Worm (Caenorhabditis elegans) whole organism, midembryonic: ENCODE data around the gene F22F4.4.

ENCODE experiments used
- T22C8.4 ChIP-seq: fragments of 200-800 bp; sonication (Bioruptor generic); IDR thresholded peaks from 2 replicates; pipeline ENCODE4 v1.3.6; 2022; ENCODE audit warnings: missing genetic modification characterization, missing compliant biosample characterization
- cog-1 ChIP-seq: sonication (generic microtip); optimal IDR thresholded peaks from 2 replicates; lab custom pipeline; 2016; ENCODE audit warnings: missing genetic modification characterization, missing compliant biosample characterization
- flt-1 ChIP-seq: fragments of 200-800 bp; sonication (Bioruptor generic); IDR thresholded peaks from 2 replicates; pipeline ENCODE4 v1.3.6; 2022; ENCODE audit warnings: missing genetic modification characterization, missing compliant biosample characterization
- klf-2 ChIP-seq: fragments of 200-800 bp; sonication (Bioruptor generic); conservative IDR thresholded peaks from 2 replicates; pipeline ENCODE4 v1.3.6; 2022; ENCODE audit warnings: missing genetic modification reagents, missing genetic modification characterization, missing compliant biosample characterization
- med-1 ChIP-seq: sonication (generic microtip); optimal IDR thresholded peaks from 2 replicates; lab custom pipeline; 2017; ENCODE audit warnings: missing genetic modification characterization, mild to moderate bottlenecking, missing compliant biosample characterization, antibody characterized with exemption, missing genetic modification reagents; ENCODE audit not compliant: insufficient read depth
- ref-1 ChIP-seq: fragments of 200-800 bp; sonication (Bioruptor generic); conservative IDR thresholded peaks from 2 replicates; pipeline ENCODE4 v1.3.6; 2022; ENCODE audit warnings: missing genetic modification reagents, missing genetic modification characterization, missing compliant biosample characterization
- tab-1 ChIP-seq: fragments of 200-800 bp; sonication (Bioruptor generic); IDR thresholded peaks from 2 replicates; pipeline ENCODE4 v1.3.6; 2022; ENCODE audit warnings: missing genetic modification characterization, missing compliant biosample characterization
- ztf-23 ChIP-seq: fragments of 200-800 bp; sonication (Bioruptor generic); IDR thresholded peaks from 2 replicates; pipeline ENCODE4 v1.3.6; 2022; ENCODE audit warnings: missing genetic modification reagents, missing genetic modification characterization, missing compliant biosample characterization
- ztf-29 ChIP-seq: fragments of 200-800 bp; sonication (Bioruptor generic); IDR thresholded peaks from 2 replicates; pipeline ENCODE4 v1.3.6; 2022; ENCODE audit warnings: missing genetic modification reagents, missing genetic modification characterization, missing compliant biosample characterization

The F22F4.4 gene

DNA sequence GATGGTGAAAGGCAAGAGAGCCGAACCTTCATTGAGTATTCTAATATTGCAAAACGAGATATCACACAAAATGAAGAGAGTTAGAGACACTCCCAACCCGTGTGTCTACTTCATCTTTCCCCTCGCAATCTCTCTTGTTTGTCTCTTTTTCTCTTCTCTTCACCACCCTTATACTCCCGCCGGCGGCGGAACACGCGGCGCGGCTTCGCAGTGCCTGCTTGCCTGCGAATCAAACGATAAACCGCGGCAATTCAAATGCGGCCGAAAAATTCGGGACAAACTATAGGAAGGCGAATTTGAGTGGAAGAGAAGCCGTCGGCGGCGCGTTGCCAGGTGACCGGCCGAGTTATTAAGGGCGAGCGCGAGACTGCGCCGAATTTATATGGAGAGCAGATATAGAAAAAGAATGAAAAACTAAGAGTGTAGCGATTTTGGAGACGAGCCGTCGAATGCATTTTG is 16.7 kb downstream of the F22F4.4 start, which contains the start of gene klp-13:
Gene klp-13, plus strand, starts transcription at position 409 of the 459 bp plus-strand sequence.
- TF ChIP-seq med-1 (GFP tag; lab: Kevin White, UChicago) (no peak), ref-1 (GFP tag; lab: Robert Waterston, UW) (0 out of 2 replicates have a peak, but pooled peaks have one; percentile 9), flt-1 (GFP tag; lab: Robert Waterston, UW) (peak; percentile 41; the same call in 1 of the 2 replicates), ztf-23 (peak; percentile 54; the same call in 1 of the 2 replicates), ztf-29 (GFP tag; lab: Robert Waterston, UW) (peak; percentile 62; the same call in 1 of the 2 replicates), cog-1 (tag; lab: Kevin White, UChicago) (peak; percentile 91), klf-2 (GFP tag; lab: Robert Waterston, UW) (no peak)

DNA sequence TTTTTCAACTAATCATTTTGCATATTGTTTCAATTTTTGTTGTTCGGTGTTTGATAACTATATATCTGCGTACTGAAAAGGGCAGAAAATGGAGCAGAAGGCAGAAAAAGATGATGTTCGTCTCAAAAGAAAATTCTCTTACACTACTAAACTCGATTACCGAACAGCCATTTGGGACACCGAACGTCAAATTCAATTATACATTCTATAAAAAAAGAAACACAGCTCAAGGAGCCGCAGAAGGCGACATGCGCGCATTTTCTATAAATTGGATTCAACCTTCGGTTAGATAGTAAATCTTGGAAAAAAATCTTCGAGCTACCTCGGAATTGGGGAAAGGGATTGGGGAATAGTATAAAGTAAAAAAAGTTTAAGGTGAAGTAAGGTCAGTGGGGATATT is 18.1 kb downstream of the F22F4.4 start:
- no peak for TF ChIP-seq cog-1 (tag; lab: Kevin White, UChicago)
- TF ChIP-seq ztf-23: no peak
- no peak for TF ChIP-seq T22C8.4 (GFP tag; lab: Robert Waterston, UW)
- TF ChIP-seq ztf-29 (GFP tag; lab: Robert Waterston, UW): no peak
- no peak for TF ChIP-seq klf-2 (GFP tag; lab: Robert Waterston, UW)
- no peak for TF ChIP-seq tab-1
- TF ChIP-seq med-1 (GFP tag; lab: Kevin White, UChicago): no peak
- no peak for TF ChIP-seq flt-1 (GFP tag; lab: Robert Waterston, UW)
- TF ChIP-seq ref-1 (GFP tag; lab: Robert Waterston, UW): no peak

DNA sequence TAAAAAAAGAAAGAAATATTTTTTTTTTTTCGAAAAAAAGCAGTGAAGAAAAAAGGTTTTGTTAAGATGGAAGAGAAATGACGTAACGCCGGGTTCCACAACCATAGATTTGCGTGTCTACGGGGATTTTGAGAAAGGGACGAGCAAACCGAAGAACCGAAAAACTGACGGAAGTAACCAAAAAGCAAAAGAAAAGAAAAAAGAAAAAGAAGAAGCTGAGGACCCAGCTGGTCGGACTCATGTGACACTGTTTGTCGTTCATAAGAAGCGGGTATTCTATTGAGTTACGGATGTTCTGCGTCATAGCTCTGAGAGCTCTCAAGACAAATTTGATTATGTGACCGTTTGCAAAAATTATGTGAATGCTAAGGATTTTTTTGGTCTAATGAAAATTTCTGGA is 18.5 kb downstream of the F22F4.4 start:
- TF ChIP-seq ref-1 (GFP tag; lab: Robert Waterston, UW) (no peak), klf-2 (GFP tag; lab: Robert Waterston, UW) (no peak), T22C8.4 (GFP tag; lab: Robert Waterston, UW) (no peak), tab-1 (no peak), med-1 (GFP tag; lab: Kevin White, UChicago) (no peak), ztf-29 (GFP tag; lab: Robert Waterston, UW) (no peak), cog-1 (tag; lab: Kevin White, UChicago) (no peak), flt-1 (GFP tag; lab: Robert Waterston, UW) (no peak)

DNA sequence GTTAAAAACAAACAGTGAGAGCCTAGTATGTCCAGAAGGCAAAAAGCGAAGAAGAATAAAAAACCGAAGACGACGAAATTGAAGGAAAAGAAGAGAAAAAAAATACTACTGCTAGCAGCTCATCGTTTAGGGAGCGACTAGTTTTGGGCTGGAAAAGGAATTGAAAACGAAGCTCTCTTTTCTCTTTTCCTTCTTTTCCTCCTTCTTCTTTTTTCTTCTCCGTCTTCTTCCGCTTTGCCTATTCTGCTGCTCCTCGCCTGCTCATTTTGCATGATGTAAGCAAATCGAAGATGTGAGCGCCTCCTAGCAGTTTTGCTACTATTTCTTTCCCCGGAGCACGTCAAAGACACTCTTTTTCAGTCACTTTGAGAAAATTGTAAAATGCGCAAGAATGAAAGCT is 19.6 kb downstream of the F22F4.4 start:
- TF ChIP-seq ref-1 (GFP tag; lab: Robert Waterston, UW) (no peak), ztf-23 (no peak), T22C8.4 (GFP tag; lab: Robert Waterston, UW) (no peak), flt-1 (GFP tag; lab: Robert Waterston, UW) (no peak), tab-1 (no peak), med-1 (GFP tag; lab: Kevin White, UChicago) (no peak), cog-1 (tag; lab: Kevin White, UChicago) (no peak), klf-2 (GFP tag; lab: Robert Waterston, UW) (no peak), ztf-29 (GFP tag; lab: Robert Waterston, UW) (no peak)

DNA sequence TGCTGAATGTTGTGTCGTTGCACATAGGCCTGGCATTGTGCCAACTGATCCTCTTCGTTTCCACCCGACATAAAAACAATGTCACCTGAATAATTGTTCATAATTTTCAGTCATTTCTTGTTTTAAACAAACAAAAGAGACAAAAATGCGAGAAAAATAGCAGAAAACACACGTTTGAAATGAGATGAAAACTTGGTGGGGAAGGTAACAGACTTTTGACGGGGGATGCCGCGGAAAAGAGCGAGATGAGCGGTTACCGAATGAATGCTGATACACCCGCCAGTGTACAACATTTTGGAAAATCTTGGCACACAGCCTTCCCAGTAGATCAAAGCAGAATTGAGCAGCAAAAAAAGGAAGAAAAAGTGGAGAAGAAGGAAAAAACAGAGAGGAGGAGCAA is 23.6 kb downstream of the F22F4.4 start, which contains the start of gene kin-2:
Gene kin-2, minus strand, starts transcription at position 101 of the 400 bp plus-strand sequence.
- TF ChIP-seq med-1 (GFP tag; lab: Kevin White, UChicago) (no peak), T22C8.4 (GFP tag; lab: Robert Waterston, UW) (no peak), flt-1 (GFP tag; lab: Robert Waterston, UW) (no peak), klf-2 (GFP tag; lab: Robert Waterston, UW) (no peak), ztf-29 (GFP tag; lab: Robert Waterston, UW) (no peak), tab-1 (no peak), ztf-23 (no peak), ref-1 (GFP tag; lab: Robert Waterston, UW) (no peak), cog-1 (tag; lab: Kevin White, UChicago) (no peak)

DNA sequence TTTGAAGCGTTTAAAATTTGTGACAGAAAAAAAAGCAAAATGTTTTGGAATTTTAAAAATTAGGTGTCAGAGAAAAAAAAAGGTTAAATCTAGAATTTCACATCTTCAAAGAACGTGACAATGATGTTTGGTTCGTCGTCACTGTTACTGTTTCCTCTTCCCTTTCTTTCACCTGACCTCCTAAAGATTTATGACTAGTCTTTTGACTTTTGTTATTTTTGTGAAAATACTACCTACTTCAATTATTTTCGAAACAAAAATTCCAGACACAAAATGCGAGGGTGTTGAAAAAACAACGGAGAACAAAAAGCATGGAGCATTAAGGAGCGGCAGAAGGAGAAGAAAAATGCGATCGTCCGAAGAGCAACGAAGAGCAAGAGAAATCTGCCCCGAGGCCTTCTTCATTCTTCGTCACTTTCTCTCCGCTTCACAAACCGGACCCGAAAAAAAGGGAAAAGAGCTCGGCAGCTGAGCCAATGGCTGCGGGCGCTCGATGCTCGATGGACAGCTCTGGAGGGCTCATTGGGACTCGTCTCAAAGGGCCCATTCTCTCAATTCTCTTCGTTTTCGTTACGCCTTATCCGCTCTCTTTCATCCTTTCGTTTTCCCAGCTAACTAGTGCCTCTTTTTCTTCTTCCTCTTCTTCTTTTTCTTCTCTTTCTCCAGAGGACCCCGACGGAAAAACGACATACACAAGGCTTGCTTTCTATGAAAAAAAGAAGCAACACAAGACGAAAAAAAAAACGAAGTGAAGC is 24.9 kb downstream of the F22F4.4 start:
- no peak for TF ChIP-seq tab-1
- no peak for TF ChIP-seq cog-1 (tag; lab: Kevin White, UChicago)
- no peak for TF ChIP-seq T22C8.4 (GFP tag; lab: Robert Waterston, UW)
- no peak for TF ChIP-seq ztf-23
- no peak for TF ChIP-seq flt-1 (GFP tag; lab: Robert Waterston, UW)
- TF ChIP-seq med-1 (GFP tag; lab: Kevin White, UChicago): no peak

DNA sequence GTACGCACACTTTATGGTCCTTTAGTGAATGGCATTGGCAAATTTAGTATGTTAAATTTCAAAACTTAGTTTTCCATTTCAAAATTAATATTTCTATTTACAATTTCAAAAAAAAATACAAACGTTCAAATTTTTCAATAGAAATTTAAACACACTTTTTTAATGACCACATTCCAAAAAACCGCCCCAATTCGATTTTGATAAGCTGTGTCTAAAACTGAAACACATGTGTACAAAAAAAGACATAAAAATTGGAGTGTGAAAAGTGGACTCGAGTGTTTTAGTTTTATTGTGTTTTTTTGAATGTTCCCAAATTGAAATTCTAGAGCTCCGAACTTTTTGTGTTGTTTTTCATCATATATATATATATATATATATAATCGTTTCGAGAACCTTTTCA is 25.6 kb downstream of the F22F4.4 start:
- TF ChIP-seq tab-1: no peak
- no peak for TF ChIP-seq ref-1 (GFP tag; lab: Robert Waterston, UW)
- no peak for TF ChIP-seq ztf-23
- TF ChIP-seq flt-1 (GFP tag; lab: Robert Waterston, UW): no peak
- no peak for TF ChIP-seq T22C8.4 (GFP tag; lab: Robert Waterston, UW)
- no peak for TF ChIP-seq klf-2 (GFP tag; lab: Robert Waterston, UW)
- no peak for TF ChIP-seq cog-1 (tag; lab: Kevin White, UChicago)

DNA sequence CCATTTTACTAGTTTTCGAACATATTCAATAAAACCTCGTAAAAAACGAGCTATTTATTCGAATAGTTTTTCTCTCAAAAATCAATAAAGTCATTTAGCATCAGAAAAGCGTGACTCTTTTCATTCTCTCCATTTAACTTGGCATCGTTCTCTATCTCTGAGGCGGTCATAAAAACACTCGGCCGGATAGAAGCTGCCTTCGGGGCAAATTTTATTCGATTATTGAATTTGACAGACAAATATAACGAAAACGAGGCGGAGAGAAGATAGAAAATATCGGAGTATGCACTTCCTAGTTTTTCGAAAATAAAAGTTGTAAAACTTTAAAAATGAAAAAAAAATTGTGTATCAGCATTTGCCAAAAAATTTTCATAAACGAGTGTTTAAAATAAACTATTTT is 26.1 kb downstream of the F22F4.4 start:
- TF ChIP-seq flt-1 (GFP tag; lab: Robert Waterston, UW): no peak
- no peak for TF ChIP-seq ztf-23
- no peak for TF ChIP-seq ztf-29 (GFP tag; lab: Robert Waterston, UW)
- TF ChIP-seq ref-1 (GFP tag; lab: Robert Waterston, UW): no peak
- TF ChIP-seq T22C8.4 (GFP tag; lab: Robert Waterston, UW): no peak
- no peak for TF ChIP-seq klf-2 (GFP tag; lab: Robert Waterston, UW)
- no peak for TF ChIP-seq tab-1
- TF ChIP-seq med-1 (GFP tag; lab: Kevin White, UChicago): no peak
- TF ChIP-seq cog-1 (tag; lab: Kevin White, UChicago): no peak

DNA sequence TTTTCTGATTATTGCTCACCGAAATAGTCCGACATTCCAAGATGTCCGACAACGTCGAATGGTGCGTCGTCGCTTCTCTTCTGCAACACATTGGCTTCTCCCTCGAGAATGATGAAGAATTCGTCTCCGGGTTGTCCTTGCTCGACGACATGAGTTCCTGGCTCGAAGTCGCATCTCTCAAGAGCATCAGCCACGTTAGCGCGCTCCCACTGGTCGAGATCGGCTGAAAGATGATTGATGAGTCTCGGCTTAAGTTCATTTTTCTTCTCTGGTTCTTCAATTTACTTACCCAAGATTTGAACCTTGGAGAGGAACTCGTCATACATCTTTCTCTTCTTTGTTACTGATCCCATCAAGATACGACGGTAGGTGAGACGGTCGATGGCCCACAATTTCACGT is 29.1 kb downstream of the F22F4.4 start:
- TF ChIP-seq cog-1 (tag; lab: Kevin White, UChicago) (no peak), ref-1 (GFP tag; lab: Robert Waterston, UW) (no peak), med-1 (GFP tag; lab: Kevin White, UChicago) (no peak), T22C8.4 (GFP tag; lab: Robert Waterston, UW) (no peak), ztf-23 (no peak), tab-1 (no peak), klf-2 (GFP tag; lab: Robert Waterston, UW) (no peak), flt-1 (GFP tag; lab: Robert Waterston, UW) (no peak), ztf-29 (GFP tag; lab: Robert Waterston, UW) (no peak)
